Worm (Caenorhabditis elegans): ENCODE measurements around the gene nhr-272.
A peak's percentile ranks its signal among the peaks of the same experiment; 100 is the strongest.

The nhr-272 gene

DNA sequence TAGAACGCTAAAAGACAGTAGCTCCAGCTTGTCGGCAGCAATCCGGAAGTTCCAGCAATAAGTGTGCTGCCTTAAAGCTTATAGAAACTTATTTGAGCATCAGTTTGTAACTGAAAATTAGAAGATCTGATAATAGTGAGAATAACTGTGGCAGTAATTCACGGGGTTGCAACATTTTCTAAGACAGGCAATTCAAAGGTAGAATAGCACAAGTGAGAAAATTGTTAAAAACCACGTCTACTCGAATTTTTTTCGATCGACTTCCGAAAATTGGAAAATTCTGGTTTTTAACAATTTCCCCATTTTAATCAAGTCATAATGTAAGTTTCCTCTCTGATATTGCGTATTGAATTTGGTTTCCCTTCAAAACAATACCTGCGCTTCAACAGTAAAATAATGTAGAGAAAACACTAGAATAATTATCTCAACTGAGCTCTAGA lies 11.5 kb downstream of the nhr-272 start:
- TF ChIP-seq him-1 (tag; optimal IDR thresholded peaks at IDR 0.05), result peak; percentile 13
- TF ChIP-seq W03F9.2 (tag; optimal IDR thresholded peaks at IDR 0.05), result no peak

DNA sequence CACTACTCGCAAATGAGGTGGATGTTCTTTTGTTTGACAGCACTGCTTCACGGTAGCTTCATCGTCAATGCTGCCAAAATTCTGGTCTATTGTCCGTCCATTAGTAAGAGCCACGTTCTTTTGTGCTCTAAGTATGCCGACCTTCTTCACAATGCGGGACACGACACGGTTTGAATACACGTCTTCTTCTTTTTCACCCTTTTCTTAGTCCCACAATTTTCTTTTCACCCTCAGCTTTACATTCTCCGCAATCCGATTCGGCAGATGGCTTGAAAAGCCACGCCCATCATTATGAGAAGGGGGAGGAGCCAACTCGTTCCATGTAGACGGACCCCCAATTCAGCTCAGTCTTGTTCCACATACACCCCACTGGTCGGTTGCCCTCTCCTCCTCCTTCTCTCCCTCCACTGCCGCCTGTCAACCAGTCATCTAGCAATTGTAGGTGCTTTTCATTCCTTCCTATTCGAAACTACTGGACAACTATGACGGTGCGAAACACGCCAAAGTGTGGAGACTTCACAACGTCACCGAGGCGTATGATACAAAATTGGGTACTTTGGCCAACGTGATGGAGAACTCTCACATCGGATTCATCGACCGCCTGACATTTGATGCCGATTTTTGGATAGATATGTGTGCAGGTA lies 12.8 kb downstream of the nhr-272 start:
- TF ChIP-seq dao-5 (tag; optimal IDR thresholded peaks at IDR 0.05) (no peak), him-1 (tag; optimal IDR thresholded peaks at IDR 0.05) (no peak), W03F9.2 (tag; optimal IDR thresholded peaks at IDR 0.05) (no peak)

DNA sequence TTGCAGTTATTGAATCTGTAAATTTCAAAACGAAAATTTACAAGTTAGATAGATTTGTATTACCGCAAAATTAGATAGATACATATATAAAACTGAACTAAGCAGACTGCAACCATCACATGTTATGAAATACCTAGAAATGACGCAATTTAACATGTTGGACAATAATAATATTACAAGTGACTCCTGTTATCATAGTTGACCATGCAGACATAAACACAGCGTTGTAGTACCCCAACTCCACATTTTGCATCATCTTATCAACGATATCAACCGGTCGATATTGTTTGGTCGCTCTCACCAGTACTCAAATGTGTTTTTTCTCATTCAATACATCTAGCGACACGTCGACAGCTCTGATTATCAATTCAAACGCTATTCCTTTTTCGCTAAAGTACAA lies 13.3 kb downstream of the nhr-272 start, which contains the start of gene ugt-50:
TSS of gene ugt-50 (plus strand) at position 268 of the 400 bp plus-strand sequence.
- no peak for TF ChIP-seq W03F9.2 (tag; optimal IDR thresholded peaks at IDR 0.05)
- TF ChIP-seq dao-5 (tag; optimal IDR thresholded peaks at IDR 0.05), result no peak
- no peak for TF ChIP-seq him-1 (tag; optimal IDR thresholded peaks at IDR 0.05)

DNA sequence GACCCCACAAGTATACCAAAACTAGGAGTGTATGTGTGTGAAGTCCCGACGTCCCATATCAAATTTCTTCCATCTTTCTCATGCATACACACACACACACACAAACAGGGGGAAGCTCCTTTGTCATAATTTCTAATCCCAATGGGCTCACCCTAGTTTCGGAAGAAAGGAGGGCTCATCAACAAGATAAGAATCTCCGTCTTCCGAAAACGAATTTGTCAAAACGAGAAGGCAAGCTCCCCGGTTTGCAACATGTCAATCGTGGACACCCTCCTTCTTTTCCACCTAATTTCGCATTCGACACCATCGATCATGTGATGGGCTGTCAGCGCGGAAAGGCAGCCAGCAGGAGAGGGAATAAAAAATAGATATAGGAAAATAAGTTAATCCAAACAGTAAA lies 14.3 kb downstream of the nhr-272 start:
- TF ChIP-seq dao-5 (tag; optimal IDR thresholded peaks at IDR 0.05) (no peak), him-1 (tag; optimal IDR thresholded peaks at IDR 0.05) (no peak)

ce11 chrX:12689869-12690268 lies 14.8 kb downstream of the nhr-272 start:
- TF ChIP-seq him-1 (tag; optimal IDR thresholded peaks at IDR 0.05), result no peak
- TF ChIP-seq dao-5 (tag; optimal IDR thresholded peaks at IDR 0.05), result no peak
- TF ChIP-seq W03F9.2 (tag; optimal IDR thresholded peaks at IDR 0.05), result no peak

DNA sequence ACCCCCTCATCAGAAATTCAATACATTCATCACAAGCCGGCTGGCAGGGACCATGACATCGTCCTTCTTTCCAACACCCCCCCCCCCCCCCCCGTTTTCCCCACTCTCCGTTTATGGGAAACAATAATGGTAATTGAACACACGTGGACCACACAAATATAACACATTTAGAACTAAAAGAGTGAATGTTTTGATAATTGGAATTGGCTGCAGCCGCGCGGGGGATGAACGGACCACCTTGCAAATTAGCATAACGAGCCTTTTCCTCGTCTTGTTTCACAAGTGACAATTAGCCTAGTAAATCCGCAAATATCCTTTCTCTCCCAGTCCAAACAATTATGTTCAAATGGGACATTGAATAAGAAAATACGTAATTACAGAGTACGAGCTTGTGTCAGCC lies 16.0 kb downstream of the nhr-272 start:
- TF ChIP-seq dao-5 (tag; optimal IDR thresholded peaks at IDR 0.05), result no peak
- TF ChIP-seq W03F9.2 (tag; optimal IDR thresholded peaks at IDR 0.05), result no peak
- no peak for TF ChIP-seq him-1 (tag; optimal IDR thresholded peaks at IDR 0.05)

ce11 chrX:12687482-12687881 lies 17.1 kb downstream of the nhr-272 start:
- no peak for TF ChIP-seq dao-5 (tag; optimal IDR thresholded peaks at IDR 0.05)
- no peak for TF ChIP-seq W03F9.2 (tag; optimal IDR thresholded peaks at IDR 0.05)
- no peak for TF ChIP-seq him-1 (tag; optimal IDR thresholded peaks at IDR 0.05)

DNA sequence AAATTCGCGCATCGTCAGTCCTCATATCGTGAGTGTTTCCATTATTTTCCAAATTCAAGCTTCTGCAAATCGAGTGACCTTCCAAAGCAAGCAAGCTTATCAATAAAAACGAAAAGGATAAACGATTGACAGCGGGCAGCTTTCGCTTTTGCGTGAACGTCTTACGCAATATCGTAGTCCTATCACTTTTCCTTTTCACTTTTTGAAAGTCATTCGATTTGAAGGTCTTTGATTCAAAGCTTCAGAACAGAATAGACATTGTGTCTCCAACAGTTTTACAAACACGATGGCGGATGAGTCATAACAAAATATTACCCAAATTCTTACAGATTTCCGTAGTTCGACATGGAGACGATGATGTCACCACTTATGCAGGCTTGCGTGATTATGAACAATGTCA lies 25.0 kb downstream of the nhr-272 start:
- TF ChIP-seq him-1 (tag; optimal IDR thresholded peaks at IDR 0.05) (no peak), W03F9.2 (tag; optimal IDR thresholded peaks at IDR 0.05) (no peak), dao-5 (tag; optimal IDR thresholded peaks at IDR 0.05) (no peak)

DNA sequence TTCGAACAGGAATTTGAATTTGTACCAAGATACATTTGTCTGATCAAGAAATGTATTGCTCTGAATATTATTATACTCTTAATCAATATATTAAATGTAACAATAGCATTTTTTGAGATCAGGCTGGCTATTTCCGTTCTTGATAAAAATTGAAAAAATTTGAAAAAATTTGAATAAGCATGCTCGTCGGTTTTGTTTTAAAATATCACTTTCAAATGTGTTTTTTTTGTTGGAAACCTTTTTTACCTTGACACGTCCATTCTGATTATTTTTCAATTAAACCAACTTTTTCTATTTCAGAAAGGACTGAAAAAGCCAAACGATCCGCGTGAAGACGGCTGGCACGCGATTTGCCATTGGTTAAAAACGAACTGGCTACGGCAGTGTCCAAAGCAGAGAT lies 26.1 kb downstream of the nhr-272 start, which contains the start of gene adt-1:
TSS of gene adt-1 (plus strand) at position 301 of the 400 bp plus-strand sequence.
- TF ChIP-seq dao-5 (tag; optimal IDR thresholded peaks at IDR 0.05), result no peak
- no peak for TF ChIP-seq him-1 (tag; optimal IDR thresholded peaks at IDR 0.05)
- no peak for TF ChIP-seq W03F9.2 (tag; optimal IDR thresholded peaks at IDR 0.05)

DNA sequence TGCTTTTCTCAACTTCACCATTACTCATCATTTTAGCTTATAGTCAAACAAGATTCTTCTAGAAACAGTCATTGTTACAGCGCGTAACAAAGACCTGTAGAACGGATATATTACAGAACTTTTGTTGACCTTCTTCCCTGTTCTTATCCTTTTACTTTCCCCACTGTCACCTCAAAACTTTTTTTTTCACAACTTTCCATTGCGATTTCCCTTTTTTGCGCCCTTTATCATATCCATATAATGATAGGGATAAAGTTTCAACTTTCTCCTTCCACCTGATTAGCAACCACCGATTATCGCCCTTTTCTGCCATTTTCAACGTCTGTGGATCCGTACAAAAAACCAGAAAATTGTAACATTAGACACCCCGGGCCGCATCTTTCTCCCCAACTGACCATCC lies 27.5 kb downstream of the nhr-272 start:
- TF ChIP-seq W03F9.2 (tag; optimal IDR thresholded peaks at IDR 0.05) (no peak), dao-5 (tag; optimal IDR thresholded peaks at IDR 0.05) (no peak), him-1 (tag; optimal IDR thresholded peaks at IDR 0.05) (no peak)

ce11 chrX:12671638-12672290 lies 32.9 kb downstream of the nhr-272 start:
- TF ChIP-seq W03F9.2 (tag; optimal IDR thresholded peaks at IDR 0.05) (no peak), him-1 (tag; optimal IDR thresholded peaks at IDR 0.05) (no peak), dao-5 (tag; optimal IDR thresholded peaks at IDR 0.05) (no peak)

ce11 chrX:12670385-12670784 lies 34.2 kb downstream of the nhr-272 start:
- TF ChIP-seq W03F9.2 (tag; optimal IDR thresholded peaks at IDR 0.05), result peak; percentile 31
- TF ChIP-seq him-1 (tag; optimal IDR thresholded peaks at IDR 0.05), result peak; percentile 20
- no peak for TF ChIP-seq dao-5 (tag; optimal IDR thresholded peaks at IDR 0.05)

- TF ChIP-seq dao-5 (tag; optimal IDR thresholded peaks at IDR 0.05) (no peak), W03F9.2 (tag; optimal IDR thresholded peaks at IDR 0.05) (no peak), him-1 (tag; optimal IDR thresholded peaks at IDR 0.05) (no peak)
These were observed 35.6 kb downstream of the nhr-272 start for ce11 chrX:12668941-12669501.

DNA sequence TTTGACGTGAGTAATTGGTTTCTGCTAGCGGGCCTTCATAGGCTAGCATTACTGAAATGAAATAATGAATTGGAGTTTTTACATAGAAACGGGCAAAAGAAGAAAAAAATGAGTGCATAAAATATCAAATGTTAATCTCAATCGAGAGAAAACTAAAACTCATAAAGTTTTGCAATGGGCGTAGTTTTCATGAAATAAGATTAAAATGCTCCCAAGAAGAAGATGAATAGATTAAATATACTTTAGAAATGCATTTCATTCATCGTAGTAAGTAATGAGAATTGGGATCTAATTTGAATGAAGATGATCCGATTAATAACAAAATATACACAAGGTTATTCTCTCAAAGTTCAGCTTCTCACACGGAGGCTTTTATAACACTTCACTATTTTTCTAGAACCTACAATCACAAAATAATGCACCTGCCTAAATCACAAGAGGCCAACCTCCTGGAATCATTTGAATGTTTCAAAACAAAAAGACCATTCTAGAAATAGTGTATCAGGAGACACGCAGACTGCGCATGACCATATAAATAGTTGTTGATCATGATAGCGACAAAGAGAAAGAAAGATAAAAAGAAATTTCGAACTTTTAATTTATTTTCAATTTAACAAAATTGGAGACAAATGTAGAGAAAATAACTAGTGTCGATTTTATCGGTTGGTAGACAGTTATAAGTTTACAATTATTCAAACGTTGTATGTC lies 36.7 kb downstream of the nhr-272 start, which contains the start of gene nhr-17:
TSS of gene nhr-17 (minus strand) at position 51 of the 708 bp plus-strand sequence.
- no peak for TF ChIP-seq W03F9.2 (tag; optimal IDR thresholded peaks at IDR 0.05)
- no peak for TF ChIP-seq dao-5 (tag; optimal IDR thresholded peaks at IDR 0.05)

Measured in whole organism, L4/young adult.